Fruit fly (Drosophila melanogaster) whole organism, embryonic: ENCODE measurements around the gene kkv.

Experiments
- B-H1 ChIP-seq: fragments of 200-800 bp; sonication (Bioruptor generic); IDR thresholded peaks from 3 replicates; pipeline ENCODE4 v1.3.6; 2022; ENCODE audit warnings: missing biosample characterization, missing genetic modification characterization
- Blimp-1 ChIP-seq: fragments of 200-800 bp; sonication (Bioruptor generic); optimal IDR thresholded peaks from 3 replicates; lab custom pipeline; 2018; ENCODE audit warnings: missing biosample characterization, missing genetic modification characterization, mild to moderate bottlenecking, moderate library complexity, missing genetic modification reagents
- CG10147 ChIP-seq: fragments of 200-800 bp; sonication (Bioruptor generic); optimal IDR thresholded peaks from 2 replicates; lab custom pipeline; 2019; ENCODE audit warnings: missing biosample characterization, mild to moderate bottlenecking, missing genetic modification characterization, moderate library complexity
- CG10543 ChIP-seq: fragments of 200-800 bp; sonication (Bioruptor generic); optimal IDR thresholded peaks from 3 replicates; lab custom pipeline; 2017; ENCODE audit warnings: missing biosample characterization, mild to moderate bottlenecking, missing genetic modification characterization, moderate library complexity
- CG12219 ChIP-seq: fragments of 200-800 bp; sonication (Bioruptor generic); optimal IDR thresholded peaks from 3 replicates; lab custom pipeline; 2018; ENCODE audit warnings: missing biosample characterization, mild to moderate bottlenecking, missing genetic modification characterization
- CG12659 ChIP-seq: fragments of 200-800 bp; sonication (Bioruptor generic); optimal IDR thresholded peaks from 3 replicates; lab custom pipeline; 2017; ENCODE audit warnings: mild to moderate bottlenecking, missing biosample characterization, missing genetic modification reagents, missing genetic modification characterization
- CG12744 ChIP-seq: fragments of 200-800 bp; sonication (Bioruptor generic); optimal IDR thresholded peaks from 2 replicates; lab custom pipeline; 2016; ENCODE audit warnings: missing biosample characterization, missing genetic modification characterization
- CG12769 ChIP-seq: fragments of 200-800 bp; sonication (Bioruptor generic); optimal IDR thresholded peaks from 2 replicates; lab custom pipeline; 2019; ENCODE audit warnings: missing biosample characterization, mild to moderate bottlenecking, missing genetic modification characterization, moderate library complexity
- CG13296 ChIP-seq: fragments of 200-800 bp; sonication (Bioruptor generic); optimal IDR thresholded peaks from 3 replicates; lab custom pipeline; 2018; ENCODE audit warnings: missing biosample characterization, mild to moderate bottlenecking, missing genetic modification characterization
- CG1647 ChIP-seq: fragments of 200-800 bp; sonication (Bioruptor generic); optimal IDR thresholded peaks from 3 replicates; lab custom pipeline; 2016; ENCODE audit warnings: missing biosample characterization, missing genetic modification characterization
- CG17359 ChIP-seq: fragments of 200-800 bp; sonication (Bioruptor generic); optimal IDR thresholded peaks from 3 replicates; lab custom pipeline; 2018; ENCODE audit warnings: missing biosample characterization, mild to moderate bottlenecking, missing genetic modification characterization, moderate library complexity
- CG18764 ChIP-seq: fragments of 200-800 bp; sonication (Bioruptor generic); optimal IDR thresholded peaks from 3 replicates; lab custom pipeline; 2016; ENCODE audit warnings: missing biosample characterization, missing genetic modification characterization
- CG30020 ChIP-seq: fragments of 200-800 bp; optimal IDR thresholded peaks from 2 replicates; lab custom pipeline; 2019; ENCODE audit warnings: missing biosample characterization, mild to moderate bottlenecking, missing genetic modification characterization, moderate library complexity
- CG30431 ChIP-seq: fragments of 200-800 bp; sonication (Bioruptor generic); optimal IDR thresholded peaks from 2 replicates; lab custom pipeline; 2017; ENCODE audit warnings: missing biosample characterization, missing genetic modification characterization
- CG4617 ChIP-seq: fragments of 200-800 bp; sonication (Bioruptor generic); optimal IDR thresholded peaks from 3 replicates; lab custom pipeline; 2016; ENCODE audit warnings: missing biosample characterization, missing genetic modification characterization, borderline replicate concordance
- CG4730 ChIP-seq: fragments of 200-800 bp; sonication (Bioruptor generic); IDR thresholded peaks from 2 replicates; pipeline ENCODE4 v1.3.6; 2022; ENCODE audit warnings: missing biosample characterization, missing genetic modification characterization
- CG6272 ChIP-seq: fragments of 200-800 bp; sonication (Bioruptor generic); IDR thresholded peaks from 2 replicates; pipeline ENCODE4 v1.3.6; 2022; ENCODE audit warnings: missing biosample characterization, missing genetic modification characterization
- CG6689 ChIP-seq: fragments of 200-800 bp; sonication (Bioruptor generic); IDR thresholded peaks from 2 replicates; pipeline ENCODE4 v1.3.6; 2022; ENCODE audit warnings: missing biosample characterization, missing genetic modification characterization
- CG7372 ChIP-seq: fragments of 200-800 bp; sonication (Bioruptor generic); IDR thresholded peaks from 2 replicates; pipeline ENCODE4 v1.3.6; 2022; ENCODE audit warnings: missing biosample characterization, missing genetic modification characterization
- CG8290 ChIP-seq, 3 experiments: fragments of 200-800 bp; sonication (Bioruptor generic); optimal IDR thresholded peaks; 2 replicates each; lab custom pipeline; 2016 to 2019; ENCODE audit warnings: missing biosample characterization in 3 of 3, missing genetic modification characterization in 3 of 3, mild to moderate bottlenecking in 2 of 3, moderate library complexity in 1 of 3
- CG8765 ChIP-seq: fragments of 200-800 bp; sonication (Bioruptor generic); IDR thresholded peaks from 2 replicates; pipeline ENCODE4 v1.3.6; 2022; ENCODE audit warnings: missing biosample characterization, missing genetic modification characterization
- CG8944 ChIP-seq: fragments of 200-800 bp; sonication (Bioruptor generic); optimal IDR thresholded peaks from 3 replicates; lab custom pipeline; 2016; ENCODE audit warnings: missing biosample characterization, missing genetic modification characterization
- CG9437 ChIP-seq: fragments of 200-800 bp; sonication (Bioruptor generic); optimal IDR thresholded peaks from 2 replicates; lab custom pipeline; 2018; ENCODE audit warnings: missing biosample characterization, mild to moderate bottlenecking, missing genetic modification characterization
- CG9876 ChIP-seq: fragments of 200-800 bp; sonication (Bioruptor generic); optimal IDR thresholded peaks from 2 replicates; lab custom pipeline; 2016; ENCODE audit warnings: missing biosample characterization, missing genetic modification characterization
- D19A ChIP-seq: fragments of 200-800 bp; optimal IDR thresholded peaks from 3 replicates; lab custom pipeline; 2019; ENCODE audit warnings: missing biosample characterization, mild to moderate bottlenecking, missing genetic modification characterization, moderate library complexity
- Doc3 ChIP-seq: fragments of 200-800 bp; sonication (Bioruptor generic); IDR thresholded peaks from 3 replicates; pipeline ENCODE4 v1.3.6; 2022; ENCODE audit warnings: missing biosample characterization, missing genetic modification characterization; ENCODE audit not compliant: partially characterized antibody
- E2f2 ChIP-seq: fragments of 200-800 bp; sonication (Bioruptor generic); IDR thresholded peaks from 2 replicates; pipeline ENCODE4 v1.3.6; 2022; ENCODE audit warnings: missing biosample characterization, missing genetic modification characterization
- Hr51 ChIP-seq, 2 experiments: fragments of 200-800 bp; sonication (Bioruptor generic); optimal IDR thresholded peaks; 2 replicates in 1 of 2; 3 replicates in 1 of 2; lab custom pipeline; 2016 to 2018; ENCODE audit warnings: missing biosample characterization in 2 of 2, missing genetic modification characterization in 2 of 2, mild to moderate bottlenecking in 1 of 2, moderate library complexity in 1 of 2
- Oaz ChIP-seq: fragments of 200-800 bp; sonication (Bioruptor generic); IDR thresholded peaks from 2 replicates; pipeline ENCODE4 v1.3.6; 2022; ENCODE audit warnings: missing biosample characterization, missing genetic modification characterization
- Optix ChIP-seq: fragments of 200-800 bp; sonication (Bioruptor generic); IDR thresholded peaks from 3 replicates; pipeline ENCODE4 v1.3.6; 2022; ENCODE audit warnings: missing biosample characterization, missing genetic modification characterization
- Side ChIP-seq: fragments of 200-800 bp; sonication (Bioruptor generic); optimal IDR thresholded peaks from 2 replicates; lab custom pipeline; 2016; ENCODE audit warnings: missing biosample characterization, missing genetic modification characterization
- Spps ChIP-seq: fragments of 200-800 bp; sonication (Bioruptor generic); optimal IDR thresholded peaks from 2 replicates; lab custom pipeline; 2018; ENCODE audit warnings: missing biosample characterization, mild to moderate bottlenecking, missing genetic modification characterization
- Xrp1 ChIP-seq: fragments of 200-800 bp; sonication (Bioruptor generic); IDR thresholded peaks from 2 replicates; pipeline ENCODE4 v1.3.6; 2022; ENCODE audit warnings: missing biosample characterization, missing genetic modification characterization
- al ChIP-seq: fragments of 200-800 bp; sonication (Bioruptor generic); IDR thresholded peaks from 2 replicates; pipeline ENCODE4 v1.3.6; 2022; ENCODE audit warnings: missing biosample characterization, missing genetic modification characterization
- ap ChIP-seq: fragments of 200-800 bp; sonication (Bioruptor generic); IDR thresholded peaks from 2 replicates; pipeline ENCODE4 v1.3.6; 2022; ENCODE audit warnings: missing biosample characterization, missing genetic modification characterization
- ase ChIP-seq: fragments of 200-800 bp; sonication (Bioruptor generic); IDR thresholded peaks from 3 replicates; pipeline ENCODE4 v1.3.6; 2022; ENCODE audit warnings: missing biosample characterization, missing genetic modification characterization
- bowl ChIP-seq: fragments of 200-800 bp; sonication (Bioruptor generic); IDR thresholded peaks from 2 replicates; pipeline ENCODE4 v1.3.6; 2022; ENCODE audit warnings: missing biosample characterization, missing genetic modification characterization
- crol ChIP-seq: fragments of 200-800 bp; sonication (Bioruptor generic); IDR thresholded peaks from 2 replicates; pipeline ENCODE4 v1.3.6; 2022; ENCODE audit warnings: missing biosample characterization, missing genetic modification characterization
- gt ChIP-seq: fragments of 200-800 bp; sonication (Bioruptor generic); IDR thresholded peaks from 2 replicates; pipeline ENCODE4 v1.3.6; 2022; ENCODE audit warnings: missing biosample characterization, missing genetic modification characterization
- lab ChIP-seq: fragments of 200-800 bp; sonication (Bioruptor generic); optimal IDR thresholded peaks from 3 replicates; lab custom pipeline; 2017; ENCODE audit warnings: missing biosample characterization, missing genetic modification characterization, mild to moderate bottlenecking, moderate library complexity, missing genetic modification reagents
- lilli ChIP-seq: fragments of 200-800 bp; sonication (Bioruptor generic); optimal IDR thresholded peaks from 3 replicates; lab custom pipeline; 2016; ENCODE audit warnings: missing biosample characterization, missing genetic modification characterization
- luna ChIP-seq: fragments of 200-800 bp; sonication (Bioruptor generic); optimal IDR thresholded peaks from 2 replicates; lab custom pipeline; 2016; ENCODE audit warnings: missing biosample characterization, missing genetic modification characterization
- repo ChIP-seq: fragments of 200-800 bp; sonication (Bioruptor generic); optimal IDR thresholded peaks from 2 replicates; lab custom pipeline; 2016; ENCODE audit warnings: missing biosample characterization, missing genetic modification characterization
- sim ChIP-seq: fragments of 200-800 bp; sonication (Bioruptor generic); IDR thresholded peaks from 2 replicates; pipeline ENCODE4 v1.3.6; 2022; ENCODE audit warnings: missing biosample characterization, missing genetic modification characterization
- slbo ChIP-seq: fragments of 200-800 bp; sonication (Bioruptor generic); IDR thresholded peaks from 2 replicates; pipeline ENCODE4 v1.3.6; 2022; ENCODE audit warnings: missing biosample characterization, missing genetic modification characterization
- slp2 ChIP-seq: fragments of 200-800 bp; sonication (Bioruptor generic); optimal IDR thresholded peaks from 2 replicates; lab custom pipeline; 2016; ENCODE audit warnings: missing biosample characterization, missing genetic modification characterization
- so ChIP-seq: fragments of 200-800 bp; sonication (Bioruptor generic); IDR thresholded peaks from 3 replicates; pipeline ENCODE4 v1.3.6; 2022; ENCODE audit warnings: missing biosample characterization, missing genetic modification characterization
- sr ChIP-seq: fragments of 200-800 bp; sonication (Bioruptor generic); IDR thresholded peaks from 3 replicates; pipeline ENCODE4 v1.3.6; 2022; ENCODE audit warnings: missing biosample characterization, missing genetic modification characterization
- stwl ChIP-seq: fragments of 200-800 bp; sonication (Bioruptor generic); optimal IDR thresholded peaks from 3 replicates; lab custom pipeline; 2018; ENCODE audit warnings: missing biosample characterization, mild to moderate bottlenecking, missing genetic modification characterization, moderate library complexity
- sug ChIP-seq: fragments of 200-800 bp; optimal IDR thresholded peaks from 2 replicates; lab custom pipeline; 2019; ENCODE audit warnings: missing biosample characterization, mild to moderate bottlenecking, missing genetic modification characterization, moderate library complexity
- wor ChIP-seq: fragments of 200-800 bp; sonication (Bioruptor generic); IDR thresholded peaks from 2 replicates; pipeline ENCODE4 v1.3.6; 2022; ENCODE audit warnings: missing biosample characterization, missing genetic modification characterization
- zen2 ChIP-seq: fragments of 200-800 bp; sonication (Bioruptor generic); IDR thresholded peaks from 3 replicates; pipeline ENCODE4 v1.3.6; 2022; ENCODE audit warnings: missing biosample characterization, missing genetic modification characterization; ENCODE audit not compliant: partially characterized antibody

The kkv gene

dm6 chr3R:5357935-5358414 lies 34.7 kb downstream of the kkv start, which contains the start of gene Prosbeta7 (continued):
- TF ChIP-seq CG18764 (GFP tag; lab: Kevin White, UChicago) (no peak), CG8765 (GFP tag; lab: Robert Waterston, UW) (no peak), CG6689 (GFP tag; lab: Robert Waterston, UW) (no peak), Blimp-1 (GFP tag; lab: Kevin White, UChicago) (no peak), CG13296 (GFP tag; lab: Kevin White, UChicago) (no peak), crol (no peak), sr (GFP tag; lab: Robert Waterston, UW) (no peak), sim (GFP tag; lab: Robert Waterston, UW) (no peak), CG4617 (GFP tag; lab: Kevin White, UChicago) (peak; percentile 68), Xrp1 (GFP tag; lab: Robert Waterston, UW) (no peak), slbo (GFP tag; lab: Robert Waterston, UW) (no peak), repo (GFP tag; lab: Kevin White, UChicago) (no peak), E2f2 (GFP tag; lab: Robert Waterston, UW) (peak; percentile 56), CG6272 (GFP tag; lab: Robert Waterston, UW) (no peak), so (GFP tag; lab: Robert Waterston, UW) (no peak), CG12769 (no peak), CG10543 (no peak), CG8944 (GFP tag; lab: Kevin White, UChicago) (no peak), CG12744 (GFP tag; lab: Kevin White, UChicago) (no peak), CG4730 (GFP tag; lab: Robert Waterston, UW) (no peak), ap (GFP tag; lab: Robert Waterston, UW) (no peak), Hr51 (GFP tag; optimal IDR thresholded peaks at IDR 0.05; lab: Kevin White, UChicago) (peak; percentile 1 to 86), gt (GFP tag; lab: Robert Waterston, UW) (no peak), CG8290 (GFP tag; optimal IDR thresholded peaks at IDR 0.05; lab: Kevin White, UChicago) (peak; percentile 45), CG8290 (tag; optimal IDR thresholded peaks at IDR 0.05; lab: Kevin White, UChicago) (peak in 1 of 2 experiments; percentile 74), al (GFP tag; lab: Robert Waterston, UW) (no peak), CG7372 (GFP tag; lab: Robert Waterston, UW) (no peak), CG30020 (no peak), sug (tag; lab: Kevin White, UChicago) (peak; percentile 1), slp2 (GFP tag; lab: Kevin White, UChicago) (no peak), CG9437 (GFP tag; lab: Kevin White, UChicago) (no peak), ase (GFP tag; lab: Robert Waterston, UW) (no peak), stwl (peak; percentile 100), Spps (no peak), Optix (no peak), Side (GFP tag; lab: Kevin White, UChicago) (no peak), CG30431 (GFP tag; lab: Kevin White, UChicago) (no peak), Doc3 (GFP tag; lab: Robert Waterston, UW) (peak; percentile 57; the same call in 2 of the 3 replicates), lab (GFP tag; lab: Kevin White, UChicago) (no peak), CG10147 (GFP tag; lab: Kevin White, UChicago) (no peak), CG17359 (tag; lab: Kevin White, UChicago) (no peak), bowl (no peak), lilli (GFP tag; lab: Kevin White, UChicago) (no peak), CG12659 (GFP tag; lab: Kevin White, UChicago) (peak; percentile 59), zen2 (GFP tag; lab: Robert Waterston, UW) (peak; percentile 86), luna (no peak), CG12219 (GFP tag; lab: Kevin White, UChicago) (no peak), B-H1 (GFP tag; lab: Robert Waterston, UW) (no peak), CG9876 (GFP tag; lab: Kevin White, UChicago) (no peak), Oaz (GFP tag; lab: Robert Waterston, UW) (no peak), CG1647 (no peak), D19A (tag; lab: Kevin White, UChicago) (no peak), wor (no peak)
